Worm (Caenorhabditis elegans) whole organism, L2 larva: ENCODE measurements around the gene T23B12.5.

Experiments
- aly-2 ChIP-seq: fragments of 150-350 bp; optimal IDR thresholded peaks from 2 replicates; lab custom pipeline; 2014; ENCODE audit warnings: missing biosample characterization, missing genetic modification characterization
- ama-1 ChIP-seq: fragments of 150-350 bp; optimal IDR thresholded peaks from 2 replicates; lab custom pipeline; 2018; ENCODE audit warnings: inconsistent platforms
- elt-3 ChIP-seq: sonication (generic microtip); optimal IDR thresholded peaks from 2 replicates; lab custom pipeline; 2017; ENCODE audit warnings: missing biosample characterization, missing genetic modification characterization
- lin-39 ChIP-seq: fragments of 150-350 bp; optimal IDR thresholded peaks from 2 replicates; lab custom pipeline; 2014; ENCODE audit warnings: missing biosample characterization, missing genetic modification reagents, missing genetic modification characterization
- nhr-10 ChIP-seq: sonication (generic microtip); optimal IDR thresholded peaks from 2 replicates; lab custom pipeline; 2017; ENCODE audit warnings: missing biosample characterization, missing genetic modification characterization
- nhr-11 ChIP-seq: fragments of 150-350 bp; optimal IDR thresholded peaks from 2 replicates; lab custom pipeline; 2014; ENCODE audit warnings: missing biosample characterization, missing genetic modification characterization
- nhr-12 ChIP-seq: fragments of 150-350 bp; optimal IDR thresholded peaks from 2 replicates; lab custom pipeline; 2014; ENCODE audit warnings: missing biosample characterization, missing genetic modification characterization
- nhr-77 ChIP-seq: fragments of 150-350 bp; optimal IDR thresholded peaks from 2 replicates; lab custom pipeline; 2014; ENCODE audit warnings: missing biosample characterization, missing genetic modification characterization
- snpc-4 ChIP-seq: fragments of 150-350 bp; optimal IDR thresholded peaks from 2 replicates; lab custom pipeline; 2014; ENCODE audit warnings: missing biosample characterization, missing genetic modification characterization

- TF ChIP-seq lin-39 (no peak), elt-3 (tag; lab: Kevin White, UChicago) (no peak), snpc-4 (tag; lab: Kevin White, UChicago) (no peak), nhr-12 (tag; lab: Kevin White, UChicago) (no peak), nhr-77 (tag; lab: Kevin White, UChicago) (no peak), nhr-10 (tag; lab: Kevin White, UChicago) (no peak), aly-2 (no peak), nhr-11 (tag; lab: Kevin White, UChicago) (no peak), ama-1 (lab: Kevin White, UChicago) (no peak)
Measured at ce11 chrV:8460306-8460705, 12.5 kb upstream of the T23B12.5 start, which contains the start of gene T23B12.6.
